Worm (Caenorhabditis elegans) whole organism, mixed stage, embryonic: ENCODE results near the gene lgc-31.

ENCODE experiments used
- blmp-1 ChIP-seq: fragments of 150-350 bp; optimal IDR thresholded peaks from 2 replicates; lab custom pipeline; 2014; ENCODE audit warnings: missing biosample characterization, missing genetic modification characterization
- elt-1 ChIP-seq: sonication (generic microtip); optimal IDR thresholded peaks from 2 replicates; lab custom pipeline; 2017; ENCODE audit warnings: missing genetic modification characterization, mild to moderate bottlenecking, missing compliant biosample characterization, antibody characterized with exemption, moderate library complexity, borderline replicate concordance; ENCODE audit not compliant: insufficient read depth
- flh-1 ChIP-seq: fragments of 200-800 bp; sonication (Bioruptor generic); optimal IDR thresholded peaks from 2 replicates; lab custom pipeline; 2018; ENCODE audit warnings: mild to moderate bottlenecking, missing genetic modification characterization, moderate library complexity, missing compliant biosample characterization
- mls-2 ChIP-seq: sonication (generic microtip); optimal IDR thresholded peaks from 2 replicates; lab custom pipeline; 2016; ENCODE audit warnings: mild to moderate bottlenecking, missing genetic modification characterization, moderate library complexity, missing compliant biosample characterization
- nhr-237 ChIP-seq: fragments of 150-350 bp; optimal IDR thresholded peaks from 2 replicates; lab custom pipeline; 2014; ENCODE audit warnings: missing biosample characterization, missing genetic modification characterization
- sptf-1 ChIP-seq: sonication (generic microtip); optimal IDR thresholded peaks from 2 replicates; lab custom pipeline; 2017; ENCODE audit warnings: mild to moderate bottlenecking, missing genetic modification characterization, moderate library complexity, missing compliant biosample characterization
- unc-39 ChIP-seq: fragments of 150-350 bp; optimal IDR thresholded peaks from 2 replicates; lab custom pipeline; 2014; ENCODE audit warnings: missing biosample characterization, missing genetic modification characterization
- unc-62 ChIP-seq: fragments of 150-350 bp; optimal IDR thresholded peaks from 2 replicates; lab custom pipeline; 2014; ENCODE audit warnings: missing biosample characterization, missing genetic modification reagents, missing genetic modification characterization

ce11 chrV:15533096-15533495 lies 11.3 kb upstream of the lgc-31 start, which contains the start of gene F21A3.11:
- no peak for TF ChIP-seq nhr-237 (tag; lab: Kevin White, UChicago)
- TF ChIP-seq elt-1 (tag; lab: Kevin White, UChicago), result no peak
- TF ChIP-seq unc-62 (GFP tag; lab: Kevin White, UChicago), result no peak
- TF ChIP-seq unc-39 (tag; lab: Kevin White, UChicago), result no peak
- TF ChIP-seq blmp-1 (tag; lab: Kevin White, UChicago), result no peak
- no peak for TF ChIP-seq mls-2 (tag; lab: Kevin White, UChicago)
- TF ChIP-seq flh-1 (GFP tag; lab: Kevin White, UChicago), result no peak
- TF ChIP-seq sptf-1 (tag; lab: Kevin White, UChicago), result no peak
